Worm (Caenorhabditis elegans): ENCODE data around the gene ikke-1.

ce11 chrIII:9083118-9083517 is 32.6 kb upstream of the ikke-1 start:
- no peak for TF ChIP-seq ceh-82 (tag; optimal IDR thresholded peaks at IDR 0.05)
- no peak for TF ChIP-seq zag-1 (tag; optimal IDR thresholded peaks at IDR 0.05)

Measured in whole organism, L1 larva.